Fruit fly (Drosophila melanogaster) whole organism, adult: ENCODE measurements around the gene ctrip.

ENCODE experiments used
- CG11617 ChIP-seq: fragments of 200-800 bp; sonication (Bioruptor generic); optimal IDR thresholded peaks from 2 replicates; lab custom pipeline; 2017; ENCODE audit warnings: mild to moderate bottlenecking, missing biosample characterization, missing genetic modification reagents, missing genetic modification characterization
- CG5204 ChIP-seq: fragments of 200-800 bp; sonication (Bioruptor generic); optimal IDR thresholded peaks from 2 replicates; lab custom pipeline; 2016; ENCODE audit warnings: missing biosample characterization, missing genetic modification characterization
- CG7101 ChIP-seq: fragments of 200-800 bp; sonication (Bioruptor generic); optimal IDR thresholded peaks from 2 replicates; lab custom pipeline; 2018; ENCODE audit warnings: missing biosample characterization, mild to moderate bottlenecking, missing genetic modification characterization, moderate library complexity
- Crg-1 ChIP-seq: fragments of 200-800 bp; sonication (Bioruptor generic); optimal IDR thresholded peaks from 2 replicates; lab custom pipeline; 2016; ENCODE audit warnings: missing biosample characterization, missing genetic modification characterization
- Mnt ChIP-seq: fragments of 200-800 bp; sonication (Bioruptor generic); optimal IDR thresholded peaks from 2 replicates; lab custom pipeline; 2016; ENCODE audit warnings: missing biosample characterization, mild to moderate bottlenecking, missing genetic modification characterization
- bab1 ChIP-seq: fragments of 200-800 bp; sonication (Bioruptor generic); optimal IDR thresholded peaks from 3 replicates; lab custom pipeline; 2019; ENCODE audit warnings: missing biosample characterization, mild to moderate bottlenecking, missing genetic modification characterization, moderate library complexity
- cic ChIP-seq: fragments of 200-800 bp; sonication (Bioruptor generic); optimal IDR thresholded peaks from 2 replicates; lab custom pipeline; 2017; ENCODE audit warnings: missing biosample characterization, mild to moderate bottlenecking, missing genetic modification characterization, moderate library complexity
- kay ChIP-seq: fragments of 200-800 bp; sonication (Bioruptor generic); peaks from one replicate; lab custom pipeline; 2016; ENCODE audit warnings: missing biosample characterization, missing genetic modification characterization, borderline replicate concordance
- ovo ChIP-seq: fragments of 200-800 bp; sonication (Bioruptor generic); optimal IDR thresholded peaks from 2 replicates; lab custom pipeline; 2016; ENCODE audit warnings: missing biosample characterization, missing genetic modification characterization
- pad ChIP-seq: fragments of 200-800 bp; sonication (Bioruptor generic); optimal IDR thresholded peaks from 3 replicates; lab custom pipeline; 2017; ENCODE audit warnings: missing biosample characterization, missing genetic modification characterization, mild to moderate bottlenecking, moderate library complexity, missing genetic modification reagents
- toe ChIP-seq: fragments of 200-800 bp; sonication (Bioruptor generic); optimal IDR thresholded peaks from 2 replicates; lab custom pipeline; 2016; ENCODE audit warnings: missing biosample characterization, missing genetic modification characterization

DNA sequence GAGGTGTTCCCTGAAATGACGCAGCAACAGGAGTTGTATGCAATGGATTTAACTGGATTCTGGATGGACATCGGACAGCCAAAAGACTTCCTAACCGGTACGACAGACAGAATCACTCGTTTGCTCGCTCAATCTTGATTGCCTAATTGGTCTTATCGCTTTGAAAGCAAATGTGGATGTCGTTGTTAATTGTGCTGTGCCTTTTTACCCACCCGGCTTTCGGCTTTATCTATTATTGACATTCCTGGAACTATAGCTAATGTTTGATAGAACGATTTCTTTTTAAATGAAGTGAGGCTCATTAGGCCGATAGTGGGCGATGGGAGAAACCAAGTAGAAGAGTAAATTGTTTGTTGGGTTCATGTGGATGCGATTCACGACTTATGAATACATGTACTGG lies 2.8 kb upstream of the ctrip start:
- no peak for TF ChIP-seq toe (GFP tag; lab: Kevin White, UChicago)
- TF ChIP-seq kay = no peak
- no peak for TF ChIP-seq CG5204 (GFP tag; lab: Kevin White, UChicago)
- no peak for TF ChIP-seq bab1
- no peak for TF ChIP-seq CG7101 (tag; lab: Kevin White, UChicago)
- TF ChIP-seq ovo (GFP tag; lab: Kevin White, UChicago) = no peak
- TF ChIP-seq Mnt (GFP tag; lab: Kevin White, UChicago) = no peak
- TF ChIP-seq cic (GFP tag; lab: Kevin White, UChicago) = no peak
- TF ChIP-seq Crg-1 (GFP tag; lab: Kevin White, UChicago) = no peak
- no peak for TF ChIP-seq pad (GFP tag; lab: Kevin White, UChicago)
- TF ChIP-seq CG11617 (GFP tag; lab: Kevin White, UChicago) = no peak
